Fruit fly (Drosophila melanogaster): ENCODE measurements around the gene Syx13.

- TF ChIP-seq CG8478 (optimal IDR thresholded peaks at IDR 0.05) (no peak), pan (optimal IDR thresholded peaks at IDR 0.05) (no peak), usp (GFP tag; optimal IDR thresholded peaks at IDR 0.05) (no peak), EcR (GFP tag; optimal IDR thresholded peaks at IDR 0.05) (no peak), psq (optimal IDR thresholded peaks at IDR 0.05) (no peak)
Measured at dm6 chr3L:13030055-13030634, 14.1 kb upstream of the Syx13 start.
